Worm (Caenorhabditis elegans): Measurements from ENCODE around the gene nhr-257.

DNA sequence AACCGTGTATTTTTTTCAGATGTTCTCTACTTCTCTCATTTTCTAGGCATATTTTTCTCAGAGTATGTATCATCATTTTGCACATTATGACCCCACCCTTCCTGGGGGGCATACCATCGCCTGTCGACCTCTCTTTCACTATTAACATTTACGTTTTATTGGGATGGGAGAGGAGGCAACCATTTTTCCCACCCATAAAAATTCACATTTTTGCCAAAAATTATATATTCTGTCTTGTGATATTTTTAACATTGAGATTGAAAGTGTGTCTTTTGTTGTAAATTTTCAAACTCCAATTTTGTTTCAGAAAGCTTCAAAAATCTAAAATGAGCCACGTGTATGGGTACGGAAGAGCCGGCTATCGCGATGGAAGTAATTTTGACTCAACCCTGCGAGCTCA is 42.0 kb downstream of the nhr-257 start, which contains the start of gene F53C3.7:
- TF ChIP-seq snpc-4 (tag; optimal IDR thresholded peaks at IDR 0.05) (no peak), mdl-1 (tag; optimal IDR thresholded peaks at IDR 0.05) (no peak), C34B4.2 (tag; optimal IDR thresholded peaks at IDR 0.05) (no peak), lin-13 (GFP tag; optimal IDR thresholded peaks at IDR 0.05) (no peak), nhr-237 (tag; optimal IDR thresholded peaks at IDR 0.05) (no peak)

Measured in whole organism, L1 larva.